Worm (Caenorhabditis elegans) whole organism, L2 larva: Measurements from ENCODE around the gene M28.9.

ENCODE experiments used
- C34F6.9 ChIP-seq: fragments of 150-350 bp; optimal IDR thresholded peaks from 2 replicates; lab custom pipeline; 2014; ENCODE audit warnings: missing biosample characterization, missing genetic modification characterization
- F13H6.1 ChIP-seq: sonication (generic microtip); optimal IDR thresholded peaks from 2 replicates; lab custom pipeline; 2016; ENCODE audit warnings: missing genetic modification characterization, missing compliant biosample characterization
- Y55F3AM.14 ChIP-seq: fragments of 200-800 bp; sonication (Bioruptor generic); optimal IDR thresholded peaks from 2 replicates; lab custom pipeline; 2018; ENCODE audit warnings: mild to moderate bottlenecking, missing genetic modification characterization, missing compliant biosample characterization
- ZK546.5 ChIP-seq: sonication (generic microtip); optimal IDR thresholded peaks from 2 replicates; lab custom pipeline; 2017; ENCODE audit warnings: missing biosample characterization, missing genetic modification characterization
- alr-1 ChIP-seq: fragments of 150-350 bp; optimal IDR thresholded peaks from 2 replicates; lab custom pipeline; 2014; ENCODE audit warnings: missing biosample characterization, missing genetic modification characterization
- aly-2 ChIP-seq: fragments of 150-350 bp; optimal IDR thresholded peaks from 2 replicates; lab custom pipeline; 2014; ENCODE audit warnings: missing biosample characterization, missing genetic modification characterization
- blmp-1 ChIP-seq: sonication (generic microtip); optimal IDR thresholded peaks from 2 replicates; lab custom pipeline; 2017; ENCODE audit warnings: missing genetic modification characterization, mild to moderate bottlenecking, missing compliant biosample characterization, antibody characterized with exemption, moderate library complexity; ENCODE audit not compliant: insufficient read depth
- ceh-16 ChIP-seq: fragments of 150-350 bp; optimal IDR thresholded peaks from 2 replicates; lab custom pipeline; 2014; ENCODE audit warnings: missing biosample characterization, missing genetic modification characterization
- ceh-82 ChIP-seq: fragments of 150-350 bp; optimal IDR thresholded peaks from 2 replicates; lab custom pipeline; 2014; ENCODE audit warnings: missing biosample characterization, missing genetic modification characterization
- crh-2 ChIP-seq: sonication (generic microtip); optimal IDR thresholded peaks from 2 replicates; lab custom pipeline; 2017; ENCODE audit warnings: missing biosample characterization, missing genetic modification characterization
- egl-27 ChIP-seq: sonication (generic microtip); optimal IDR thresholded peaks from 3 replicates; lab custom pipeline; 2017; ENCODE audit warnings: missing biosample characterization, missing genetic modification reagents, missing genetic modification characterization
- elt-3 ChIP-seq: sonication (generic microtip); optimal IDR thresholded peaks from 2 replicates; lab custom pipeline; 2017; ENCODE audit warnings: missing biosample characterization, missing genetic modification characterization
- fos-1 ChIP-seq: fragments of 150-350 bp; optimal IDR thresholded peaks from 2 replicates; lab custom pipeline; 2014; ENCODE audit warnings: missing biosample characterization, missing genetic modification characterization
- gmeb-1 ChIP-seq: fragments of 150-350 bp; optimal IDR thresholded peaks from 2 replicates; lab custom pipeline; 2014; ENCODE audit warnings: missing biosample characterization, missing genetic modification characterization
- lin-11 ChIP-seq: fragments of 150-350 bp; sonication (generic microtip); optimal IDR thresholded peaks from 2 replicates; lab custom pipeline; 2014; ENCODE audit warnings: missing biosample characterization, missing genetic modification characterization, inconsistent platforms, mixed read lengths
- lin-39 ChIP-seq: fragments of 150-350 bp; optimal IDR thresholded peaks from 2 replicates; lab custom pipeline; 2014; ENCODE audit warnings: missing biosample characterization, missing genetic modification reagents, missing genetic modification characterization
- lsy-2 ChIP-seq, 2 experiments: fragments of 150-350 bp in 1 of 2; sonication (generic microtip) in 1 of 2; optimal IDR thresholded peaks; 2 replicates each; lab custom pipeline; 2014 to 2017; ENCODE audit warnings: missing biosample characterization in 2 of 2, missing genetic modification characterization in 2 of 2
- mab-5 ChIP-seq: fragments of 150-350 bp; optimal IDR thresholded peaks from 2 replicates; lab custom pipeline; 2014; ENCODE audit warnings: missing biosample characterization, missing genetic modification characterization
- nhr-10 ChIP-seq: sonication (generic microtip); optimal IDR thresholded peaks from 2 replicates; lab custom pipeline; 2017; ENCODE audit warnings: missing biosample characterization, missing genetic modification characterization
- nhr-11 ChIP-seq: fragments of 150-350 bp; optimal IDR thresholded peaks from 2 replicates; lab custom pipeline; 2014; ENCODE audit warnings: missing biosample characterization, missing genetic modification characterization
- nhr-12 ChIP-seq: fragments of 150-350 bp; optimal IDR thresholded peaks from 2 replicates; lab custom pipeline; 2014; ENCODE audit warnings: missing biosample characterization, missing genetic modification characterization
- nhr-129 ChIP-seq: fragments of 150-350 bp; optimal IDR thresholded peaks from 2 replicates; lab custom pipeline; 2014; ENCODE audit warnings: missing biosample characterization, missing genetic modification characterization
- nhr-21 ChIP-seq: fragments of 150-350 bp; optimal IDR thresholded peaks from 2 replicates; lab custom pipeline; 2014; ENCODE audit warnings: missing biosample characterization, missing genetic modification characterization
- nhr-23 ChIP-seq: fragments of 150-350 bp; optimal IDR thresholded peaks from 2 replicates; lab custom pipeline; 2014; ENCODE audit warnings: missing biosample characterization, missing genetic modification reagents, missing genetic modification characterization
- nhr-25 ChIP-seq: fragments of 150-350 bp; sonication (generic microtip); optimal IDR thresholded peaks from 3 replicates; lab custom pipeline; 2014; ENCODE audit warnings: missing biosample characterization, missing genetic modification characterization
- nhr-6 ChIP-seq: fragments of 150-350 bp; optimal IDR thresholded peaks from 2 replicates; lab custom pipeline; 2014; ENCODE audit warnings: missing biosample characterization, missing genetic modification characterization
- peb-1 ChIP-seq: fragments of 150-350 bp; optimal IDR thresholded peaks from 2 replicates; lab custom pipeline; 2014; ENCODE audit warnings: missing biosample characterization, missing genetic modification characterization
- skn-1 ChIP-seq: sonication (generic microtip); optimal IDR thresholded peaks from 2 replicates; lab custom pipeline; 2017; ENCODE audit warnings: missing biosample characterization, missing genetic modification characterization
- sma-9 ChIP-seq, 2 experiments: fragments of 150-350 bp in 1 of 2; sonication (generic microtip) in 1 of 2; optimal IDR thresholded peaks; 2 replicates each; lab custom pipeline; 2014 to 2016; ENCODE audit warnings: missing genetic modification characterization in 2 of 2, mild to moderate bottlenecking in 1 of 2, missing biosample characterization in 1 of 2, missing compliant biosample characterization in 1 of 2, missing genetic modification reagents in 1 of 2, moderate library complexity in 1 of 2
- snpc-4 ChIP-seq: fragments of 150-350 bp; optimal IDR thresholded peaks from 2 replicates; lab custom pipeline; 2014; ENCODE audit warnings: missing biosample characterization, missing genetic modification characterization
- unc-39 ChIP-seq: fragments of 150-350 bp; optimal IDR thresholded peaks from 2 replicates; lab custom pipeline; 2014; ENCODE audit warnings: missing biosample characterization, missing genetic modification characterization
- unc-55 ChIP-seq: fragments of 150-350 bp; sonication (generic microtip); optimal IDR thresholded peaks from 3 replicates; lab custom pipeline; 2014; ENCODE audit warnings: missing biosample characterization, missing genetic modification reagents, missing genetic modification characterization
- zag-1 ChIP-seq: fragments of 150-350 bp; optimal IDR thresholded peaks from 2 replicates; lab custom pipeline; 2014; ENCODE audit warnings: missing biosample characterization, missing genetic modification characterization
- ztf-11 ChIP-seq: sonication (generic microtip); optimal IDR thresholded peaks from 2 replicates; lab custom pipeline; 2017; ENCODE audit warnings: missing biosample characterization, missing genetic modification characterization
- ztf-4 ChIP-seq: fragments of 150-350 bp; optimal IDR thresholded peaks from 2 replicates; lab custom pipeline; 2014; ENCODE audit warnings: missing biosample characterization, missing genetic modification characterization

Gene M28.9

ce11 chrII:10607238-10607961 lies 31.8 kb upstream of the M28.9 start, which contains the start of gene ccm-3:
Gene ccm-3, minus strand, starts transcription at chrII:10607275.
- peak; percentile 61 for TF ChIP-seq blmp-1 (tag; lab: Kevin White, UChicago)
- TF ChIP-seq C34F6.9 (tag; lab: Kevin White, UChicago): peak; percentile 52
- no peak for TF ChIP-seq nhr-6 (tag; lab: Kevin White, UChicago)
- peak in 1 of 2 experiments; percentile 58 for TF ChIP-seq lsy-2 (tag; optimal IDR thresholded peaks at IDR 0.05; lab: Kevin White, UChicago)
- TF ChIP-seq unc-55 (GFP tag; lab: Kevin White, UChicago): peak; percentile 76
- TF ChIP-seq fos-1 (tag; lab: Kevin White, UChicago): peak; percentile 63
- no peak for TF ChIP-seq unc-39 (tag; lab: Kevin White, UChicago)
- TF ChIP-seq, all 48 proteins: peak for 5

ce11 chrII:10608821-10609220 lies 30.4 kb upstream of the M28.9 start:
- TF ChIP-seq egl-27 (no peak), aly-2 (tag; lab: Kevin White, UChicago) (no peak), unc-39 (tag; lab: Kevin White, UChicago) (no peak), nhr-25 (tag; lab: Kevin White, UChicago) (no peak), nhr-23 (no peak), fos-1 (tag; lab: Kevin White, UChicago) (no peak), nhr-12 (no peak), elt-3 (no peak), F13H6.1 (tag; lab: Kevin White, UChicago) (no peak), zag-1 (tag; lab: Kevin White, UChicago) (no peak), ztf-11 (tag; lab: Kevin White, UChicago) (no peak), crh-2 (tag; lab: Kevin White, UChicago) (no peak), gmeb-1 (tag; lab: Kevin White, UChicago) (no peak), lin-39 (tag; lab: Kevin White, UChicago) (no peak), alr-1 (tag; lab: Kevin White, UChicago) (no peak), ztf-4 (no peak)

ce11 chrII:10612743-10613142 lies 26.5 kb upstream of the M28.9 start, which contains the start of gene C14A4.12:
Gene C14A4.12, plus strand, starts transcription at chrII:10613043.
- TF ChIP-seq nhr-12: no peak
- no peak for TF ChIP-seq ceh-16 (tag; lab: Kevin White, UChicago)
- TF ChIP-seq snpc-4 (tag; lab: Kevin White, UChicago): no peak
- no peak for TF ChIP-seq nhr-11
- no peak for TF ChIP-seq C34F6.9 (tag; lab: Kevin White, UChicago)
- no peak for TF ChIP-seq sma-9 (GFP tag; optimal IDR thresholded peaks at IDR 0.05; lab: Kevin White, UChicago)
- TF ChIP-seq sma-9 (tag; optimal IDR thresholded peaks at IDR 0.05; lab: Kevin White, UChicago): no peak

- no peak for TF ChIP-seq Y55F3AM.14
- TF ChIP-seq peb-1: no peak
- TF ChIP-seq alr-1 (tag; lab: Kevin White, UChicago): no peak
- TF ChIP-seq nhr-25 (tag; lab: Kevin White, UChicago): no peak
- TF ChIP-seq ceh-82 (tag; lab: Kevin White, UChicago): no peak
- TF ChIP-seq mab-5 (tag; lab: Kevin White, UChicago): no peak
- no peak for TF ChIP-seq ztf-4
- TF ChIP-seq lin-11 (tag; lab: Kevin White, UChicago): no peak
- no peak for TF ChIP-seq nhr-21 (tag; lab: Kevin White, UChicago)
- TF ChIP-seq nhr-129 (tag; lab: Kevin White, UChicago): no peak
- no peak for TF ChIP-seq zag-1 (tag; lab: Kevin White, UChicago)
- no peak for TF ChIP-seq F13H6.1 (tag; lab: Kevin White, UChicago)
- TF ChIP-seq lsy-2 (tag; optimal IDR thresholded peaks at IDR 0.05; lab: Kevin White, UChicago): no peak
- TF ChIP-seq nhr-10 (tag; lab: Kevin White, UChicago): no peak
- TF ChIP-seq egl-27: no peak
- TF ChIP-seq elt-3: no peak
- TF ChIP-seq fos-1 (tag; lab: Kevin White, UChicago): no peak
- no peak for TF ChIP-seq skn-1 (tag; lab: Kevin White, UChicago)
- no peak for TF ChIP-seq nhr-23
- TF ChIP-seq ZK546.5 (tag; lab: Kevin White, UChicago): no peak
Measured at ce11 chrII:10618157-10618556, 21.1 kb upstream of the M28.9 start, which contains the start of gene C14A4.13. Gene C14A4.13, plus strand, starts transcription at chrII:10618457.
